Worm (Caenorhabditis elegans): ENCODE results near the gene srbc-32.

- TF ChIP-seq pes-1 (GFP tag; IDR thresholded peaks at IDR 0.05): no peak
- no peak for TF ChIP-seq hnd-1 (tag; optimal IDR thresholded peaks at IDR 0.05)
- TF ChIP-seq B0310.2 (tag; optimal IDR thresholded peaks at IDR 0.05): no peak
- TF ChIP-seq aly-1 (tag; optimal IDR thresholded peaks at IDR 0.05): no peak
- no peak for TF ChIP-seq ama-1 (optimal IDR thresholded peaks at IDR 0.05)
- TF ChIP-seq tbx-37 (GFP tag; conservative IDR thresholded peaks at IDR 0.05): no peak
- no peak for TF ChIP-seq sea-1 (GFP tag; conservative IDR thresholded peaks at IDR 0.05)
- no peak for TF ChIP-seq flt-1 (GFP tag; IDR thresholded peaks at IDR 0.05)
These were observed 34.3 kb downstream of the srbc-32 start for ce11 chrV:3452489-3452888.

Measured in whole organism, early embryonic.